Fruit fly (Drosophila melanogaster): Measurements from ENCODE around the gene CG42852.
A peak's percentile ranks its signal among the peaks of the same experiment; 100 is the strongest.

CG42852 gene

DNA sequence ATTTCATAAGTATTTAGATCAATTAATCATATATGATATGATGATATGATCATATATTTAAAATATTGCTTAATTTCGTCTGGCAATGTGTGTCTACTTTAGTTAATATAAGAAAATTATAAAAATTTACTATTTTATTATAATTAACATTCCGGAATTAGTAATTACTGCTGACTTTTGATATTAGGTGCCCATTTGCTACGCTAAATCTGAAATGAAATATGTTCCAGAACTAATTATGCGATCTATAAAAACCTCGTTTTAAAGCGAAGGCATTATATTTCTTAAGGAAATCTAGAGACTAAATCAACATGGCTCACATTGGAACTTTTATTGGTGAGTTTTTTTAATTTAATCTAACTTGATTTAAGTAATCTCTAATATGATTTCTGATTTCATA is at the start of gene CG42852:
TSS of gene CG42852 (plus strand) at position 301 of the 400 bp plus-strand sequence.
- TF ChIP-seq CG17801 (GFP tag; optimal IDR thresholded peaks at IDR 0.05; ENCODE audit: partially characterized antibody), result no peak

DNA sequence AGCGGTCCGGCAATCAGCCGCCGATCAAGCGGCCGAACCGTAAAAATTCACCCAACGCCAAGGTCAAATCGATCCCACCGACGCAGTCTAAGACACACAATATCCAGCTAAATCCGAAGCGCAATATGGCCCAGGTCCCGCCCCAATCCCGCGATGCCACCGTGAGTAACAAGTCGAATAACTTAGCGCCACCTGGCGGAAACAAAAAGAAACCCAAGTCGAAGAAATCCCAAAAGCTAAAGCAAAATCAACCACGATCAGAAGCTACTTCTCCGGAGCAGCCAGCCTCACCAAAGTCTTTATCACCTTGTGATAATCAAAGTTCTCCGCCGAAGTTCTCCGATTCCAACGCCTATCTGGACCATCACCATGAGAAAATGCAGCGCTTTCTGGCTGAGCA is 49.7 kb upstream of the CG42852 start:
- TF ChIP-seq CG17801 (GFP tag; optimal IDR thresholded peaks at IDR 0.05; ENCODE audit: partially characterized antibody), result no peak

DNA sequence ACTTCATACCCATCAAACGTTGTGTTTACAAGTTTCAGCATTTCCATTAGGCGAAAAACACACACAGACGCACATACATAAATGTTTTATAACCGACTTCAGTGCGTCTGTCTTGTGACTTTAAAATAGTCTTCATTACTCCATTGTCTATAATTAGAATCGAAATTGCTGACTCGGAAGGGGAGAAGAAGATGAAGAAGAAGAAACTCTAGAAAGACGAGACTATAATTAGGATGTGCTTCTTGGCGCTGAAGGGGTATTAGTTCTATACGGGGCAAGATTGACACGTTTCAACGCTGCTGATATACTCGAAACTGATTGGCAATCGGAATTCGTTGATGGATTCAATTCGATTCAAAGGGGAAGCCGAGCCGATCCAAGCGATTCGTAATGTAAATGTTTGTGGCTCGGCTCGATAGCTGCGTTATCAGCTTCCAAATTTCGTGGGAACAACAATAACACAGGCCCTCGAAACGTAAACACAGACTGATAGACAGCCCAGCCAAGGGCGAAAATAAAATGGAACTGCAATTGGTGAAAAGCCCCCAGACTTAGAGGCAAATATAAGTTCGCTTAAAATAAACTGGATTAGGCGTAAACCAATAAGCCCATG is 46.4 kb upstream of the CG42852 start:
- TF ChIP-seq CG17801 (GFP tag; optimal IDR thresholded peaks at IDR 0.05; ENCODE audit: partially characterized antibody), result no peak

- TF ChIP-seq CG17801 (GFP tag; optimal IDR thresholded peaks at IDR 0.05; ENCODE audit: partially characterized antibody), result peak; percentile 74
These were observed 45.5 kb upstream of the CG42852 start for dm6 chr3L:16709673-16710257.

- TF ChIP-seq CG17801 (GFP tag; optimal IDR thresholded peaks at IDR 0.05; ENCODE audit: partially characterized antibody), result peak; percentile 79
These were observed 44.9 kb upstream of the CG42852 start for dm6 chr3L:16710258-16711020.

DNA sequence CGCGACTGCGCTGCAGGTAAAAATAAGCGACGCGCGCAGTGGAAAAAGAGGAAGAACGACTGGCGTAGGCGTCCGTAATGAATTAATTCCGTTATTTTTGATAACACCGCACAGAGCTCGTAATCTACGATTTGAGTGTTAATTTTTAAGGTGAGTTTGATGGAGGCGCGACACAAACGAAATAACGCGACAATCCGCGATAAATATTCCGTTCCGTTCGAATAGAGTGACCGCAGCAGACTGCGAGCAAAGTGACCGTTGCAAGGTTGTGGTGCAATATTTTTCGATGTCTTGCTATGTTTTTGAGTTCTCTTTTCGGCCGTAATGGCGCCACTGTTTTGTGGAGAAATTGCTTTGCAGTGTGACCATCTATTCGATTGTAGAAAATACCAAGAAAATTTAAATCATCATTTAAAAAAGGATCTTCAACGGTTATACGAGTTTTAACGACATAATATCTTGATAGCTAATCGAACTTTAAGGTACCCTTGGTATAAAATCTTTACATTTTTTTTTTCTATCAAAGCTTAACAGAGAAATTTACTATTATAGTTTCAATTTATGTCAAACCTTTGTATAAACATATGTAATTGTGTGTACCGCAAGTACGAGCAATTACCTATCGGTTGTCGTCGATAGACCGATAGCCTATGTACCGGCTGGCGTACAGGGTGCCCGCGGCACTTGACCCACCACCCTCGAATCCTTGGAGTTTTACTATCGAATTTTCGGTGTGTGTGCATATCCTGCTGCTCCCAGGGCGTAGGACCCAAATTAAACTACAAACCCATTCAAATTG is 43.7 kb upstream of the CG42852 start, which contains the start of the genes CG43954, Lasp and Dab:
TSS of gene CG43954 (minus strand) at position 248 of the 799 bp plus-strand sequence.
TSS of gene Lasp (minus strand) at position 248 of the 799 bp plus-strand sequence.
TSS of gene Dab (plus strand) at position 697 of the 799 bp plus-strand sequence.
- peak; percentile 63 for TF ChIP-seq CG17801 (GFP tag; optimal IDR thresholded peaks at IDR 0.05; ENCODE audit: partially characterized antibody)

- no peak for TF ChIP-seq CG17801 (GFP tag; optimal IDR thresholded peaks at IDR 0.05; ENCODE audit: partially characterized antibody)
These were observed 42.9 kb upstream of the CG42852 start for dm6 chr3L:16712371-16712770.

DNA sequence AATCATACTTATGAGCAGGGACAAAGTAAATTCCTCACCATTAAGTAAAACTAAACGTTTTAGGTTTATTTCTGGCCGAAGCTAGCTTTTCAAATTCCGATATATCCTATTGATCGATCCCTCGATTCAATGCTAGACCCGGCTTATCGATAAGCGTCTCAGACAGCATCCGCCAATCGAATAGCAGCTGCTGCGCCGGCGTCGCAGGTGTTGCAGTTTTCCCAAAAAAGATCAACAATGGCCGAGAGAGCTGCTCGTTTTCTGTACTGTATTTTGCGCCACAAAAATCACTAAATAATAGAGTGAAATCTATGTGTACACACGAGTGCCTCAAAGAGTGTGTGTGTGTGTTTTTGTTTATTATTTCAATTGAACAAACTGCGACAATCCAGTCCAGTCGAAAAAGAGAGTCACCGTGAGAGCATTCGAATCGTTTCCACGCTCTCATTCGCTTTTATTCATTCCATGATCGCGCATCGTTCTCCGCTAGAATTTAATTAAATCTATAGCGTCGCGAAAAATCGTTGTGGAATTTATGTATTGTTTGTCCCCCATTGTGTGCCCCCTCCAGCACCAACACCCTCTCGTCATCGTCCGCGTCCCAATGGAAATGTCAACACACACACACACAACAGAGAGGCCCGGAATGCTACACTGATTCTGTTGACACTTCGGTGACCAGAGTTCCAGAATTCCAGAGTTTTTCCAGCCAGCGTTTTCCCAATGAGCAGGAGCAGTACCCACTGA is 41.7 kb upstream of the CG42852 start:
- no peak for TF ChIP-seq CG17801 (GFP tag; optimal IDR thresholded peaks at IDR 0.05; ENCODE audit: partially characterized antibody)

dm6 chr3L:16714193-16714538 is 41.1 kb upstream of the CG42852 start:
- TF ChIP-seq CG17801 (GFP tag; optimal IDR thresholded peaks at IDR 0.05; ENCODE audit: partially characterized antibody), result no peak

- no peak for TF ChIP-seq CG17801 (GFP tag; optimal IDR thresholded peaks at IDR 0.05; ENCODE audit: partially characterized antibody)
These were observed 30.7 kb upstream of the CG42852 start, which contains the start of gene CG13031 for dm6 chr3L:16724561-16724960. CG13031 (plus strand) TSS chr3L:16724861.

dm6 chr3L:16726069-16726591 is 29.2 kb upstream of the CG42852 start, which contains the start of the genes CG13026 and PGRP-SB2:
CG13026 (minus strand) TSS chr3L:16726169.
PGRP-SB2 (plus strand) TSS chr3L:16726541.
- no peak for TF ChIP-seq CG17801 (GFP tag; optimal IDR thresholded peaks at IDR 0.05; ENCODE audit: partially characterized antibody)

dm6 chr3L:16727939-16728635 is 27.2 kb upstream of the CG42852 start, which contains the start of gene PGRP-SB1:
PGRP-SB1 (minus strand) TSS chr3L:16727989.
- TF ChIP-seq CG17801 (GFP tag; optimal IDR thresholded peaks at IDR 0.05; ENCODE audit: partially characterized antibody), result no peak

DNA sequence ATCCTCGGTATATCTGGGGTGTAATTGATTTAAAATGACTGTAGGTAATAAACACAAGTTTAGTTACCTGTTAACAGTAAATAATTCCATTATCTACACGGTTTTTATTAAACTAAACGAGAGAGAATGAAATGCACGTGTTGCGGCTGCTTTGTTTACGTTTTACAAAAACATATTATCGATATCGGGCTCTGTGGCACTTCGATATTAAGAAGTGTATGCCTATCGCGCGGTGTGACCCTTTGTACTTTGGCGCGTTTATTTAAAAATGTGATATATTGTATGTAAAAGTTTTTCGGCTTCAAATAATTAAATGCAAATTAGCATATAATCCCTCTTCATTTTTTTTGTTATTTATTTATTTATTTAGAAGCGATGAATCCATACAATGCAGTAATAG is 24.6 kb upstream of the CG42852 start, which contains the start of gene Dbp73D:
TSS of gene Dbp73D (minus strand) at position 174 of the 400 bp plus-strand sequence.
- TF ChIP-seq CG17801 (GFP tag; optimal IDR thresholded peaks at IDR 0.05; ENCODE audit: partially characterized antibody), result no peak
